Worm (Caenorhabditis elegans) whole organism, L2 larva: ENCODE measurements around the gene ZK1098.6.

Source experiments
- ama-1 ChIP-seq: fragments of 150-350 bp; optimal IDR thresholded peaks from 2 replicates; lab custom pipeline; 2018; ENCODE audit warnings: inconsistent platforms
- nhr-12 ChIP-seq: fragments of 150-350 bp; optimal IDR thresholded peaks from 2 replicates; lab custom pipeline; 2014; ENCODE audit warnings: missing biosample characterization, missing genetic modification characterization
- ztf-11 ChIP-seq: sonication (generic microtip); optimal IDR thresholded peaks from 2 replicates; lab custom pipeline; 2017; ENCODE audit warnings: missing biosample characterization, missing genetic modification characterization

ce11 chrIII:9542280-9542679 lies 15.3 kb downstream of the ZK1098.6 start, which contains the start of gene mut-7:
- TF ChIP-seq ztf-11 (tag; lab: Kevin White, UChicago): no peak
- no peak for TF ChIP-seq ama-1 (lab: Kevin White, UChicago)
- TF ChIP-seq nhr-12 (tag; lab: Kevin White, UChicago): no peak
